Worm (Caenorhabditis elegans) whole organism, L4 larva: ENCODE data around the gene daf-1.

Source experiments
- ZK337.2 ChIP-seq: fragments of 200-800 bp; sonication (Bioruptor generic); IDR thresholded peaks from 2 replicates; pipeline ENCODE4 v1.3.6; 2022; ENCODE audit warnings: missing genetic modification reagents, missing genetic modification characterization, missing compliant biosample characterization
- ama-1 ChIP-seq: fragments of 150-350 bp; optimal IDR thresholded peaks from 2 replicates; lab custom pipeline; 2014; ENCODE audit warnings: inconsistent platforms, mixed read lengths
- madf-5 ChIP-seq, 2 experiments: fragments of 200-800 bp; sonication (Bioruptor generic); IDR thresholded peaks; 2 replicates each; pipeline ENCODE4 v1.3.6; 2022; ENCODE audit warnings: missing compliant biosample characterization in 2 of 2, missing genetic modification characterization in 2 of 2
- mdl-1 ChIP-seq, 2 experiments: fragments of 150-350 bp in 1 of 2; sonication (generic microtip) in 1 of 2; optimal IDR thresholded peaks; 2 replicates each; lab custom pipeline; 2014 to 2017; ENCODE audit warnings: missing biosample characterization in 2 of 2, missing genetic modification characterization in 2 of 2
- nhr-237 ChIP-seq: sonication (generic microtip); optimal IDR thresholded peaks from 2 replicates; lab custom pipeline; 2017; ENCODE audit warnings: missing biosample characterization, missing genetic modification characterization
- nhr-28 ChIP-seq: fragments of 150-350 bp; optimal IDR thresholded peaks from 2 replicates; lab custom pipeline; 2014; ENCODE audit warnings: missing biosample characterization, missing genetic modification characterization
- pha-4 ChIP-seq, 2 experiments: fragments of 150-350 bp in 1 of 2; fragments of 200-800 bp in 1 of 2; sonication (Bioruptor generic) in 1 of 2; IDR thresholded peaks in 1 of 2; optimal IDR thresholded peaks in 1 of 2; 2 replicates each; pipeline versions ENCODE4 v1.3.6 to Lab custom; 2014 to 2022; ENCODE audit warnings: missing genetic modification characterization in 2 of 2, missing genetic modification reagents in 2 of 2, missing biosample characterization in 1 of 2, missing compliant biosample characterization in 1 of 2
- skn-1 ChIP-seq: fragments of 150-350 bp; optimal IDR thresholded peaks from 2 replicates; lab custom pipeline; 2014; ENCODE audit warnings: missing biosample characterization, missing genetic modification characterization
- snpc-1.2 ChIP-seq: fragments of 200-800 bp; sonication (Bioruptor generic); IDR thresholded peaks from 2 replicates; pipeline ENCODE4 v1.3.6; 2022; ENCODE audit warnings: missing genetic modification reagents, missing genetic modification characterization, missing compliant biosample characterization
- unc-62 ChIP-seq, 3 experiments: fragments of 150-350 bp in 1 of 3; sonication (generic microtip); optimal IDR thresholded peaks in 2 of 3; peaks in 1 of 3; 1 replicate in 1 of 3; 2 replicates in 2 of 3; lab custom pipeline; 2014 to 2017; ENCODE audit warnings: missing biosample characterization in 3 of 3, missing genetic modification characterization in 3 of 3, missing genetic modification reagents in 3 of 3, missing genotype in 1 of 3
- ztf-11 ChIP-seq: fragments of 150-350 bp; optimal IDR thresholded peaks from 2 replicates; lab custom pipeline; 2014; ENCODE audit warnings: missing biosample characterization, missing genetic modification characterization

ce11 chrIV:162530-162929 is 30.3 kb downstream of the daf-1 start, which contains the start of gene Y38C1AA.6:
- TF ChIP-seq madf-5 (GFP tag; IDR thresholded peaks at IDR 0.05; lab: Robert Waterston, UW) (no peak), unc-62 (GFP tag; optimal IDR thresholded peaks at IDR 0.05 in 1 of 2; lab: Kevin White, UChicago) (no peak), unc-62 (tag; optimal IDR thresholded peaks at IDR 0.05; lab: Kevin White, UChicago) (no peak), ZK337.2 (GFP tag; lab: Robert Waterston, UW) (no peak), ama-1 (no peak), nhr-237 (tag; lab: Kevin White, UChicago) (no peak), ztf-11 (tag; lab: Kevin White, UChicago) (no peak), mdl-1 (tag; optimal IDR thresholded peaks at IDR 0.05; lab: Kevin White, UChicago) (no peak), skn-1 (tag; lab: Kevin White, UChicago) (no peak), pha-4 (GFP tag; IDR thresholded peaks at IDR 0.05; lab: Robert Waterston, UW) (no peak), pha-4 (tag; optimal IDR thresholded peaks at IDR 0.05; lab: Kevin White, UChicago) (no peak), nhr-28 (no peak), snpc-1.2 (no peak)
